Fruit fly (Drosophila melanogaster): ENCODE results near the gene Gss2.

Gene Gss2

DNA sequence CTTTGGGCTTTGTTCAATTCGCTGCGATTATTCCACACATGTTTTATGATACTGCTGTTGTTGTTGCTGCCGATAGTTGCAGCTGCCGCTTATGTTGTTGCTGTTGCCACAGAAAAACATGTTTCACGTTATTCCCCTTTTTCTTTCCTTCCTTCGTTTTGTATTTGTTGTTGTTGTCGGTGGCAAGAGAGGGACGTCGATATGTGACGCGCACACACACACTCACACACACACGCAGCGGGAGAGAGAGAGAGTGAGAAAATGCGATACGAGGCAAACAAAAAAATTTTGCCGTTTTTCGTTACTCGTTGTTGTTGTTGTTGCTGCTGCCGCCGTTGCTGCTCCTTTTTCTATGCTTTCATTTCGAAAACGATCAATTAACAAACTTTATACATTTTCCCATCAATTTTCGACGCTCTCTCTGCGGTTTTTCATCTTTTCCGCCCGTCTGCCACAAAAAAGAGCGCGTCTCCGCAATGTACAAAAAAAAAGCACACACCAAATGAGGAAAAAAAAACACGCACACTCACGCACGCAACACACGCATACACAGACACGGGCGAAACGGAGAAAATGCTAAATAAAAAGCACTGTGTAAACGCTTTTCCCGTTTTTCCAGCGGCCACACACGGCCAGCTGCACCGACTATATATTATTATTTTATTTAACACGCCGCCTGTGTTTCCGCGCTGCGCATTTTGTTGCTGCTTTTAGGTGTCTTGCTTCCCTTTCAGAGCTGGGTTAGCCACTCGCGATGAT is 12.9 kb upstream of the Gss2 start (continued):
- TF ChIP-seq YL-1 (GFP tag; optimal IDR thresholded peaks at IDR 0.05) (peak; percentile 47), shn (GFP tag; optimal IDR thresholded peaks at IDR 0.05) (no peak), Sox100B (GFP tag; optimal IDR thresholded peaks at IDR 0.05) (no peak), run (tag; optimal IDR thresholded peaks at IDR 0.05) (no peak), CG1832 (GFP tag; optimal IDR thresholded peaks at IDR 0.05) (peak; percentile 48), CG4282 (GFP tag; optimal IDR thresholded peaks at IDR 0.05) (no peak), CrebB (tag; optimal IDR thresholded peaks at IDR 0.05) (no peak), CG7271 (tag; optimal IDR thresholded peaks at IDR 0.05) (no peak), CG6272 (GFP tag; IDR thresholded peaks at IDR 0.05) (no peak), Dip3 (GFP tag; optimal IDR thresholded peaks at IDR 0.05) (no peak), CG8924 (tag; optimal IDR thresholded peaks at IDR 0.05) (peak; percentile 71), Hr51 (GFP tag; optimal IDR thresholded peaks at IDR 0.05) (peak in 1 of 2 experiments; percentile 22), psq (GFP tag; optimal IDR thresholded peaks at IDR 0.05) (peak; percentile 72), CG30403 (GFP tag; optimal IDR thresholded peaks at IDR 0.05) (no peak), row (GFP tag; IDR thresholded peaks at IDR 0.05) (no peak), HLHmδ (GFP tag; optimal IDR thresholded peaks at IDR 0.05) (no peak), CG17328 (GFP tag; IDR thresholded peaks at IDR 0.05) (no peak), repo (GFP tag; optimal IDR thresholded peaks at IDR 0.05) (no peak), CG32772 (GFP tag; IDR thresholded peaks at IDR 0.05) (0 out of 2 replicates have a peak, but pooled peaks have one; percentile 36), CG10321 (GFP tag; IDR thresholded peaks at IDR 0.05) (peak; percentile 91), oc (tag; optimal IDR thresholded peaks at IDR 0.05) (peak; percentile 5), CG12391 (tag; optimal IDR thresholded peaks at IDR 0.05) (no peak), maf-S (GFP tag; optimal IDR thresholded peaks at IDR 0.05) (no peak), CG11504 (tag; optimal IDR thresholded peaks at IDR 0.05) (peak; percentile 23), MBD-R2 (GFP tag; IDR thresholded peaks at IDR 0.05) (peak; percentile 22; the same call in 1 of the 2 replicates), pum (GFP tag; optimal IDR thresholded peaks at IDR 0.05) (no peak), CG17186 (GFP tag; optimal IDR thresholded peaks at IDR 0.05) (peak; percentile 96), pb (GFP tag; optimal IDR thresholded peaks at IDR 0.05) (no peak), fd96Cb (tag; optimal IDR thresholded peaks at IDR 0.05) (no peak), Hr3 (GFP tag; optimal IDR thresholded peaks at IDR 0.05) (no peak), MESR4 (GFP tag; optimal IDR thresholded peaks at IDR 0.05) (peak; percentile 73), CG4617 (GFP tag; optimal IDR thresholded peaks at IDR 0.05; ENCODE audit: borderline replicate concordance) (peak; percentile 12), sd (tag; optimal IDR thresholded peaks at IDR 0.05) (peak; percentile 11), CG12769 (tag; optimal IDR thresholded peaks at IDR 0.05) (peak; percentile 35), CG17829 (tag; optimal IDR thresholded peaks at IDR 0.05) (no peak), NC2α (GFP tag; optimal IDR thresholded peaks at IDR 0.05) (no peak), Fer1 (GFP tag; optimal IDR thresholded peaks at IDR 0.05) (peak; percentile 13), BtbVII (GFP tag; optimal IDR thresholded peaks at IDR 0.05) (no peak), CG6175 (GFP tag; IDR thresholded peaks at IDR 0.05) (peak; percentile 86), CG2129 (GFP tag; IDR thresholded peaks at IDR 0.05; ENCODE audit: partially characterized antibody) (no peak), Usf (GFP tag; optimal IDR thresholded peaks at IDR 0.05) (no peak), CG7987 (GFP tag; optimal IDR thresholded peaks at IDR 0.05) (no peak), cg (GFP tag; optimal IDR thresholded peaks at IDR 0.05) (peak; percentile 91), CG6854 (GFP tag; optimal IDR thresholded peaks at IDR 0.05) (peak; percentile 5), CG2889 (GFP tag; IDR thresholded peaks at IDR 0.05) (no peak), CG16779 (GFP tag; IDR thresholded peaks at IDR 0.05) (no peak), CG8290 (GFP tag; optimal IDR thresholded peaks at IDR 0.05) (no peak), CG8290 (tag; optimal IDR thresholded peaks at IDR 0.05) (no peak), CG15011 (GFP tag; optimal IDR thresholded peaks at IDR 0.05) (no peak), CG16813 (GFP tag; IDR thresholded peaks at IDR 0.05; ENCODE audit: partially characterized antibody) (no peak)
